Fruit fly (Drosophila melanogaster) whole organism, embryonic: Measurements from ENCODE around the gene CG9117.

Experiments used
- Bdp1 ChIP-seq: fragments of 200-800 bp; sonication (Bioruptor generic); optimal IDR thresholded peaks from 3 replicates; lab custom pipeline; 2016; ENCODE audit warnings: missing biosample characterization, missing genetic modification characterization
- Bgb ChIP-seq: fragments of 200-800 bp; sonication (Bioruptor generic); IDR thresholded peaks from 2 replicates; pipeline ENCODE4 v1.3.6; 2022; ENCODE audit warnings: missing biosample characterization, missing genetic modification characterization; ENCODE audit not compliant: partially characterized antibody
- CG10274 ChIP-seq: fragments of 200-800 bp; sonication (Bioruptor generic); optimal IDR thresholded peaks from 3 replicates; lab custom pipeline; 2017; ENCODE audit warnings: missing biosample characterization, mild to moderate bottlenecking, missing genetic modification characterization
- CG10543 ChIP-seq: fragments of 200-800 bp; sonication (Bioruptor generic); optimal IDR thresholded peaks from 3 replicates; lab custom pipeline; 2017; ENCODE audit warnings: missing biosample characterization, mild to moderate bottlenecking, missing genetic modification characterization, moderate library complexity
- CG11247 ChIP-seq: fragments of 200-800 bp; sonication (Bioruptor generic); IDR thresholded peaks from 2 replicates; pipeline ENCODE4 v1.3.6; 2022; ENCODE audit warnings: missing biosample characterization, missing genetic modification characterization
- CG11695 ChIP-seq: fragments of 200-800 bp; sonication (Bioruptor generic); IDR thresholded peaks from 3 replicates; pipeline ENCODE4 v1.3.6; 2022; ENCODE audit warnings: missing biosample characterization, missing genetic modification characterization
- CG12071 ChIP-seq: fragments of 200-800 bp; sonication (Bioruptor generic); optimal IDR thresholded peaks from 3 replicates; lab custom pipeline; 2018; ENCODE audit warnings: missing biosample characterization, mild to moderate bottlenecking, missing genetic modification characterization
- CG16779 ChIP-seq: fragments of 200-800 bp; sonication (Bioruptor generic); IDR thresholded peaks from 2 replicates; pipeline ENCODE4 v1.3.6; 2022; ENCODE audit warnings: missing biosample characterization, missing genetic modification characterization
- CG18764 ChIP-seq: fragments of 200-800 bp; sonication (Bioruptor generic); optimal IDR thresholded peaks from 3 replicates; lab custom pipeline; 2016; ENCODE audit warnings: missing biosample characterization, missing genetic modification characterization
- CG2678 ChIP-seq: fragments of 200-800 bp; sonication (Bioruptor generic); optimal IDR thresholded peaks from 3 replicates; lab custom pipeline; 2019; ENCODE audit warnings: missing biosample characterization, mild to moderate bottlenecking, missing genetic modification characterization, moderate library complexity
- CG30020 ChIP-seq: fragments of 200-800 bp; optimal IDR thresholded peaks from 2 replicates; lab custom pipeline; 2019; ENCODE audit warnings: missing biosample characterization, mild to moderate bottlenecking, missing genetic modification characterization, moderate library complexity
- CG30403 ChIP-seq: fragments of 200-800 bp; sonication (Bioruptor generic); optimal IDR thresholded peaks from 3 replicates; lab custom pipeline; 2016; ENCODE audit warnings: missing biosample characterization, missing genetic modification characterization
- CG3838 ChIP-seq: fragments of 200-800 bp; sonication (Bioruptor generic); optimal IDR thresholded peaks from 3 replicates; lab custom pipeline; 2016; ENCODE audit warnings: missing biosample characterization, missing genetic modification characterization
- CG3995 ChIP-seq: fragments of 200-800 bp; sonication (Bioruptor generic); optimal IDR thresholded peaks from 3 replicates; lab custom pipeline; 2016; ENCODE audit warnings: missing biosample characterization, missing genetic modification characterization
- CG6254 ChIP-seq: fragments of 200-800 bp; sonication (Bioruptor generic); optimal IDR thresholded peaks from 3 replicates; lab custom pipeline; 2017; ENCODE audit warnings: mild to moderate bottlenecking, missing biosample characterization, missing genetic modification reagents, missing genetic modification characterization
- CG7786 ChIP-seq: fragments of 200-800 bp; sonication (Bioruptor generic); optimal IDR thresholded peaks from 2 replicates; lab custom pipeline; 2016; ENCODE audit warnings: missing biosample characterization, missing genetic modification characterization
- CG9797 ChIP-seq: fragments of 200-800 bp; sonication (Bioruptor generic); optimal IDR thresholded peaks from 3 replicates; lab custom pipeline; 2018; ENCODE audit warnings: missing biosample characterization, mild to moderate bottlenecking, missing genetic modification characterization
- CG9817 ChIP-seq: fragments of 200-800 bp; sonication (Bioruptor generic); optimal IDR thresholded peaks from 2 replicates; lab custom pipeline; 2018; ENCODE audit warnings: missing biosample characterization, mild to moderate bottlenecking, missing genetic modification characterization, moderate library complexity
- CrebB ChIP-seq: fragments of 200-800 bp; sonication (Bioruptor generic); optimal IDR thresholded peaks from 3 replicates; lab custom pipeline; 2018; ENCODE audit warnings: missing biosample characterization, mild to moderate bottlenecking, missing genetic modification characterization
- Dip2 ChIP-seq: fragments of 200-800 bp; sonication (Bioruptor generic); IDR thresholded peaks from 2 replicates; pipeline ENCODE4 v1.3.6; 2022; ENCODE audit warnings: missing biosample characterization, missing genetic modification characterization
- Doc2 ChIP-seq: fragments of 200-800 bp; sonication (Bioruptor generic); IDR thresholded peaks from 2 replicates; pipeline ENCODE4 v1.3.6; 2022; ENCODE audit warnings: missing biosample characterization, missing genetic modification characterization
- Hey ChIP-seq: fragments of 200-800 bp; sonication (Bioruptor generic); optimal IDR thresholded peaks from 3 replicates; lab custom pipeline; 2018; ENCODE audit warnings: missing biosample characterization, mild to moderate bottlenecking, missing genetic modification characterization
- Hr78 ChIP-seq, 2 experiments: fragments of 200-800 bp in 1 of 2; fragments of >200 bp in 1 of 2; sonication (Bioruptor generic) in 1 of 2; optimal IDR thresholded peaks; 2 replicates each; lab custom pipeline; 2017 to 2019; ENCODE audit warnings: missing biosample characterization in 2 of 2, missing genetic modification characterization in 2 of 2, mild to moderate bottlenecking in 1 of 2, moderate library complexity in 1 of 2
- Kr ChIP-seq: fragments of 200-800 bp; sonication (Bioruptor generic); optimal IDR thresholded peaks from 2 replicates; lab custom pipeline; 2017; ENCODE audit warnings: missing biosample characterization, mild to moderate bottlenecking, missing genetic modification characterization
- NC2α ChIP-seq: fragments of 200-800 bp; sonication (Bioruptor generic); optimal IDR thresholded peaks from 2 replicates; lab custom pipeline; 2016; ENCODE audit warnings: missing biosample characterization, missing genetic modification characterization
- NC2β ChIP-seq: fragments of 200-800 bp; sonication (Bioruptor generic); optimal IDR thresholded peaks from 2 replicates; lab custom pipeline; 2016; ENCODE audit warnings: missing biosample characterization, missing genetic modification characterization
- NFAT ChIP-seq: fragments of 200-800 bp; sonication (Bioruptor generic); IDR thresholded peaks from 2 replicates; pipeline ENCODE4 v1.3.6; 2022; ENCODE audit warnings: missing biosample characterization, missing genetic modification characterization
- Poxn ChIP-seq: fragments of 200-800 bp; sonication (Bioruptor generic); IDR thresholded peaks from 2 replicates; pipeline ENCODE4 v1.3.6; 2022; ENCODE audit warnings: missing biosample characterization, missing genetic modification characterization
- amos ChIP-seq: fragments of 200-800 bp; sonication (Bioruptor generic); IDR thresholded peaks from 2 replicates; pipeline ENCODE4 v1.3.6; 2022; ENCODE audit warnings: missing biosample characterization, missing genetic modification characterization; ENCODE audit not compliant: partially characterized antibody
- croc ChIP-seq: fragments of 200-800 bp; sonication (Bioruptor generic); conservative IDR thresholded peaks from 3 replicates; pipeline ENCODE4 v1.3.6; 2022; ENCODE audit warnings: missing biosample characterization, missing genetic modification characterization
- crp ChIP-seq, 2 experiments: fragments of 200-800 bp; sonication (Bioruptor generic); optimal IDR thresholded peaks; 2 replicates in 1 of 2; 3 replicates in 1 of 2; lab custom pipeline; 2017; ENCODE audit warnings: missing biosample characterization in 2 of 2, missing genetic modification characterization in 2 of 2, mild to moderate bottlenecking in 1 of 2, moderate library complexity in 1 of 2
- exex ChIP-seq: fragments of 200-800 bp; sonication (Bioruptor generic); optimal IDR thresholded peaks from 4 replicates; lab custom pipeline; 2018; ENCODE audit warnings: missing biosample characterization, mild to moderate bottlenecking, missing genetic modification characterization, moderate library complexity
- fd96Cb ChIP-seq: fragments of 200-800 bp; sonication (Bioruptor generic); optimal IDR thresholded peaks from 2 replicates; lab custom pipeline; 2018; ENCODE audit warnings: missing biosample characterization, mild to moderate bottlenecking, missing genetic modification characterization, moderate library complexity
- ftz-f1 ChIP-seq: fragments of 200-800 bp; sonication (Bioruptor generic); optimal IDR thresholded peaks from 2 replicates; lab custom pipeline; 2016; ENCODE audit warnings: missing biosample characterization, missing genetic modification characterization
- grau ChIP-seq: fragments of 200-800 bp; optimal IDR thresholded peaks from 3 replicates; lab custom pipeline; 2019; ENCODE audit warnings: missing biosample characterization, mild to moderate bottlenecking, missing genetic modification characterization, moderate library complexity
- hbn ChIP-seq: fragments of 200-800 bp; sonication (Bioruptor generic); IDR thresholded peaks from 2 replicates; pipeline ENCODE4 v1.3.6; 2022; ENCODE audit warnings: missing biosample characterization, missing genetic modification characterization; ENCODE audit not compliant: partially characterized antibody
- her ChIP-seq: fragments of 200-800 bp; sonication (Bioruptor generic); optimal IDR thresholded peaks from 2 replicates; lab custom pipeline; 2016; ENCODE audit warnings: missing biosample characterization, missing genetic modification characterization
- insv ChIP-seq, 2 experiments: fragments of 200-800 bp; sonication (Bioruptor generic); optimal IDR thresholded peaks; 3 replicates each; lab custom pipeline; 2016 to 2018; ENCODE audit warnings: missing biosample characterization in 2 of 2, missing genetic modification characterization in 2 of 2
- kah ChIP-seq: fragments of 200-800 bp; sonication (Bioruptor generic); optimal IDR thresholded peaks from 2 replicates; lab custom pipeline; 2018; ENCODE audit warnings: missing biosample characterization, mild to moderate bottlenecking, missing genetic modification characterization
- knrl ChIP-seq: fragments of 200-800 bp; sonication (Bioruptor generic); IDR thresholded peaks from 3 replicates; pipeline ENCODE4 v1.3.6; 2022; ENCODE audit warnings: missing biosample characterization, missing genetic modification characterization; ENCODE audit not compliant: partially characterized antibody
- mirr ChIP-seq: fragments of 200-800 bp; sonication (Bioruptor generic); optimal IDR thresholded peaks from 3 replicates; lab custom pipeline; 2018; ENCODE audit warnings: missing biosample characterization, mild to moderate bottlenecking, missing genetic modification characterization
- odd ChIP-seq: fragments of 200-800 bp; sonication (Bioruptor generic); optimal IDR thresholded peaks from 2 replicates; lab custom pipeline; 2017; ENCODE audit warnings: missing biosample characterization, mild to moderate bottlenecking, missing genetic modification characterization
- pros ChIP-seq: fragments of 200-800 bp; sonication (Bioruptor generic); optimal IDR thresholded peaks from 3 replicates; lab custom pipeline; 2019; ENCODE audit warnings: missing biosample characterization, mild to moderate bottlenecking, missing genetic modification characterization, moderate library complexity
- run ChIP-seq: fragments of 200-800 bp; sonication (Bioruptor generic); optimal IDR thresholded peaks from 3 replicates; lab custom pipeline; 2018; ENCODE audit warnings: missing biosample characterization, mild to moderate bottlenecking, missing genetic modification characterization
- seq ChIP-seq: fragments of 200-800 bp; sonication (Bioruptor generic); IDR thresholded peaks from 2 replicates; pipeline ENCODE4 v1.3.6; 2022; ENCODE audit warnings: missing biosample characterization, missing genetic modification characterization
- sr ChIP-seq: fragments of 200-800 bp; sonication (Bioruptor generic); IDR thresholded peaks from 3 replicates; pipeline ENCODE4 v1.3.6; 2022; ENCODE audit warnings: missing biosample characterization, missing genetic modification characterization
- tx ChIP-seq: fragments of 200-800 bp; sonication (Bioruptor generic); optimal IDR thresholded peaks from 2 replicates; lab custom pipeline; 2016; ENCODE audit warnings: missing biosample characterization, missing genetic modification characterization
- usp ChIP-seq: fragments of >200 bp; optimal IDR thresholded peaks from 2 replicates; lab custom pipeline; 2017; ENCODE audit warnings: missing biosample characterization, missing genetic modification characterization
- zfh2 ChIP-seq: fragments of 200-800 bp; sonication (Bioruptor generic); optimal IDR thresholded peaks from 2 replicates; lab custom pipeline; 2016; ENCODE audit warnings: missing biosample characterization, missing genetic modification characterization

The CG9117 gene

DNA sequence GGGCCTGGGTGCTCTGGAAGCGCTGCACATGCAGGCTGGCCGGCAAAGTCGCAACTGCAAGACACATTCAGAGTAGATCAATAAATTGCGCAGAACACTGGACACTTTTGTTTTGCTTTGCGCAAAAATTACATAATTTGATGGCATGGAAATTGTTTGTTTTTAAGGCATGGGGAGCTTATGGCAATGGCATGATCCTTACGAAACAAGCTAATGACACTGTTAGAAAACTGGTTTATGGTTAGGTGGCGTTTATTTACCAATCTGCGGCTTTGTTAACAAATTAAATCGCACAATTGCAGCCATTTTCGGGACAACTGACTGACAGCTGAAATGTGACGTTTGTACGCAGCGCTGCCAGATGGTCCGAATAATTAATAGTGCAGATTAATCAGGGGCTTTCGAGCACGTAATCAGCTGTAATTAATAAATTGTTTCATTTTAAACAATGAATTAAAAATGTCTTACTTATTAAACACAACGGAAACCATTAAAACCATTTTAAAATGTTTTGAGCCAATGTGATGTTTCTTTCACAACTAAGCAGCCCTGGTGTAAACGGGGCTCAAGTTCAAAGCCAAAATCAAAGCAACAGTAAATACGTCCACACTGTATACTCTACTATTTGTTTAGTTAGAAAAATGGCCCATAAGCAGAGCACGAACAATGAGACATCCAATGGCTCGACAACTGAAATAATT lies 24.8 kb upstream of the CG9117 start, which contains the start of the genes ND-51 and CG13994 (continued):
- TF ChIP-seq knrl (GFP tag; lab: Robert Waterston, UW) (peak; percentile 50; the same call in 2 of the 3 replicates), fd96Cb (peak; percentile 79), CG11695 (GFP tag; lab: Robert Waterston, UW) (peak; percentile 67), amos (GFP tag; lab: Robert Waterston, UW) (no peak), CG10274 (GFP tag; lab: Kevin White, UChicago) (peak; percentile 17), hbn (no peak), CG10543 (peak; percentile 88), NC2α (GFP tag; lab: Kevin White, UChicago) (peak; percentile 55), CG12071 (peak; percentile 46), exex (tag; lab: Kevin White, UChicago) (peak; percentile 73), grau (tag; lab: Kevin White, UChicago) (peak; percentile 84), CrebB (tag; lab: Kevin White, UChicago) (peak; percentile 35), pros (GFP tag; lab: Kevin White, UChicago) (no peak), CG2678 (tag; lab: Kevin White, UChicago) (peak; percentile 83), Kr (GFP tag; lab: Kevin White, UChicago) (no peak), tx (GFP tag; lab: Kevin White, UChicago) (peak; percentile 88), Hey (tag; lab: Kevin White, UChicago) (peak; percentile 49), NFAT (GFP tag; lab: Robert Waterston, UW) (peak; percentile 85), odd (no peak), Poxn (0 out of 2 replicates have a peak, but pooled peaks have one; percentile 54), mirr (peak; percentile 71), CG9817 (peak; percentile 87), Bdp1 (GFP tag; lab: Kevin White, UChicago) (peak; percentile 69), Dip2 (no peak), CG16779 (GFP tag; lab: Robert Waterston, UW) (peak; percentile 21; the same call in 1 of the 2 replicates), Hr78 (GFP tag; optimal IDR thresholded peaks at IDR 0.05; lab: Kevin White, UChicago) (peak in 1 of 2 experiments; percentile 38), Bgb (no peak; the same call in 1 of the 2 replicates), zfh2 (GFP tag; lab: Kevin White, UChicago) (peak; percentile 79), CG3995 (peak; percentile 46), sr (GFP tag; lab: Robert Waterston, UW) (peak; percentile 45; the same call in 1 of the 3 replicates), ftz-f1 (GFP tag; lab: Kevin White, UChicago) (peak; percentile 35), insv (GFP tag; optimal IDR thresholded peaks at IDR 0.05; lab: Kevin White, UChicago) (peak in 1 of 2 experiments; percentile 68), kah (GFP tag; lab: Kevin White, UChicago) (peak; percentile 34), Doc2 (GFP tag; lab: Robert Waterston, UW) (no peak), CG6254 (GFP tag; lab: Kevin White, UChicago) (peak; percentile 63), CG7786 (GFP tag; lab: Kevin White, UChicago) (peak; percentile 73), CG3838 (GFP tag; lab: Kevin White, UChicago) (peak; percentile 70), run (peak; percentile 58), CG11247 (GFP tag; lab: Robert Waterston, UW) (peak; percentile 66), her (GFP tag; lab: Kevin White, UChicago) (peak; percentile 75), CG9797 (GFP tag; lab: Kevin White, UChicago) (peak; percentile 83), CG18764 (peak; percentile 70), CG30020 (tag; lab: Kevin White, UChicago) (peak; percentile 97), croc (GFP tag; lab: Robert Waterston, UW) (peak; percentile 69), CG30403 (GFP tag; lab: Kevin White, UChicago) (peak; percentile 87), NC2β (GFP tag; lab: Kevin White, UChicago) (peak; percentile 65), usp (GFP tag; lab: Kevin White, UChicago) (no peak), crp (GFP tag; optimal IDR thresholded peaks at IDR 0.05; lab: Kevin White, UChicago) (peak; percentile 40 to 86), seq (peak; percentile 42; the same call in 1 of the 2 replicates)
